Fruit fly (Drosophila melanogaster): ENCODE data around the gene CG5890.

Gene CG5890

dm6 chr3R:25815179-25815578 is 40.8 kb upstream of the CG5890 start, which contains the start of gene CG14354:
Gene CG14354 (plus strand): TSS chr3R:25815479.
- TF ChIP-seq bcd (GFP tag; optimal IDR thresholded peaks at IDR 0.05) = no peak
- no peak for TF ChIP-seq CG31224 (GFP tag; IDR thresholded peaks at IDR 0.05)
- no peak for TF ChIP-seq row (GFP tag; IDR thresholded peaks at IDR 0.05)
- TF ChIP-seq CG15696 (tag; optimal IDR thresholded peaks at IDR 0.05) = no peak
- no peak for TF ChIP-seq ssp (GFP tag; IDR thresholded peaks at IDR 0.05)
- no peak for TF ChIP-seq CG3995 (GFP tag; optimal IDR thresholded peaks at IDR 0.05)
- TF ChIP-seq Six4 (GFP tag; optimal IDR thresholded peaks at IDR 0.05) = no peak
- TF ChIP-seq CG11456 (GFP tag; IDR thresholded peaks at IDR 0.05) = no peak
- no peak for TF ChIP-seq CG13296 (GFP tag; optimal IDR thresholded peaks at IDR 0.05)
- no peak for TF ChIP-seq Hand (GFP tag; optimal IDR thresholded peaks at IDR 0.05)
- TF ChIP-seq Dref (GFP tag; IDR thresholded peaks at IDR 0.05) = no peak
- TF ChIP-seq CG10366 (GFP tag; IDR thresholded peaks at IDR 0.05) = no peak
- TF ChIP-seq CG4404 (GFP tag; IDR thresholded peaks at IDR 0.05) = no peak
- no peak for TF ChIP-seq Antp (GFP tag; optimal IDR thresholded peaks at IDR 0.05)
- TF ChIP-seq unc-4 (GFP tag; IDR thresholded peaks at IDR 0.05; ENCODE audit: partially characterized antibody) = no peak
- TF ChIP-seq fu2 (GFP tag; optimal IDR thresholded peaks at IDR 0.05) = no peak

- no peak for TF ChIP-seq pum (GFP tag; optimal IDR thresholded peaks at IDR 0.05)
- TF ChIP-seq CG2202 (tag; optimal IDR thresholded peaks at IDR 0.05) = no peak
These were observed 26.4 kb upstream of the CG5890 start, which contains the start of gene Mst57Dc for dm6 chr3R:25829598-25829997. Gene Mst57Dc (minus strand): TSS chr3R:25829698.

- no peak for TF ChIP-seq wor (GFP tag; IDR thresholded peaks at IDR 0.05)
These were observed 25.8 kb upstream of the CG5890 start, which contains the start of gene Sfp96F for dm6 chr3R:25830128-25830527. Gene Sfp96F (minus strand): TSS chr3R:25830228.

- TF ChIP-seq Eip74EF (GFP tag; optimal IDR thresholded peaks at IDR 0.05) (no peak), sens (GFP tag) (no peak)
These were observed 25.1 kb upstream of the CG5890 start, which contains the start of gene Mst57Db for dm6 chr3R:25830814-25831213. Gene Mst57Db (minus strand): TSS chr3R:25830914.

dm6 chr3R:25831799-25832280 is 24.1 kb upstream of the CG5890 start, which contains the start of the genes Mst57Da and alpha4GT2:
Gene Mst57Da (minus strand): TSS chr3R:25831899.
Gene alpha4GT2 (plus strand): TSS chr3R:25832230.
- TF ChIP-seq bcd (GFP tag; optimal IDR thresholded peaks at IDR 0.05) (no peak), Gsc (GFP tag; IDR thresholded peaks at IDR 0.05) (no peak)

dm6 chr3R:25851224-25851682 is 4.7 kb upstream of the CG5890 start, which contains the start of the genes CG14545 and CG5886:
Gene CG14545 (minus strand): TSS chr3R:25851291.
Gene CG5886 (plus strand): TSS chr3R:25851632.
- TF ChIP-seq CG42726 (GFP tag; IDR thresholded peaks at IDR 0.05; ENCODE audit: partially characterized antibody) = 0 out of 2 replicates have a peak, but pooled peaks have one; percentile 32
- TF ChIP-seq Fer2 (tag; optimal IDR thresholded peaks at IDR 0.05) = no peak
- TF ChIP-seq CG17186 (GFP tag; optimal IDR thresholded peaks at IDR 0.05) = peak; percentile 100
- TF ChIP-seq CG30403 (GFP tag; optimal IDR thresholded peaks at IDR 0.05) = peak; percentile 23
- TF ChIP-seq Lhr (GFP tag; optimal IDR thresholded peaks at IDR 0.05) = peak; percentile 74
- TF ChIP-seq Bgb (GFP tag; IDR thresholded peaks at IDR 0.05; ENCODE audit: partially characterized antibody) = no peak
- peak; percentile 59 for TF ChIP-seq Ets97D (GFP tag; optimal IDR thresholded peaks at IDR 0.05)
- TF ChIP-seq Rx (GFP tag; IDR thresholded peaks at IDR 0.05) = peak; percentile 26; the same call in 1 of the 2 replicates
- TF ChIP-seq lilli (GFP tag; optimal IDR thresholded peaks at IDR 0.05) = peak; percentile 15
- TF ChIP-seq CG32532 (GFP tag; IDR thresholded peaks at IDR 0.05) = no peak
- peak; percentile 37 for TF ChIP-seq CG2116 (GFP tag; optimal IDR thresholded peaks at IDR 0.05)
- peak; percentile 63 for TF ChIP-seq Med (GFP tag)
- peak; percentile 80 for TF ChIP-seq Dp (GFP tag; optimal IDR thresholded peaks at IDR 0.05)
- TF ChIP-seq CG3838 (GFP tag; optimal IDR thresholded peaks at IDR 0.05) = no peak
- TF ChIP-seq dpn (GFP tag; optimal IDR thresholded peaks at IDR 0.05) = peak in 1 of 2 experiments; percentile 4
- 0 out of 3 replicates have a peak, but pooled peaks have one; percentile 45 for TF ChIP-seq ci (GFP tag; IDR thresholded peaks at IDR 0.05)
- TF ChIP-seq Sry-δ (GFP tag; optimal IDR thresholded peaks at IDR 0.05) = peak; percentile 37
- peak; percentile 63 for TF ChIP-seq nmo (GFP tag; optimal IDR thresholded peaks at IDR 0.05)
- TF ChIP-seq Myb (GFP tag; optimal IDR thresholded peaks at IDR 0.05) = peak; percentile 53
- TF ChIP-seq stwl (tag; optimal IDR thresholded peaks at IDR 0.05) = peak; percentile 89
